Fruit fly (Drosophila melanogaster) whole organism, wandering third instar larva: ENCODE results near the gene CG13907.

Source experiments
- Abd-B ChIP-seq: fragments of >200 bp; optimal IDR thresholded peaks from 2 replicates; lab custom pipeline; 2017; ENCODE audit warnings: missing biosample characterization, missing genetic modification characterization
- Hr78 ChIP-seq: fragments of >200 bp; optimal IDR thresholded peaks from 2 replicates; lab custom pipeline; 2017; ENCODE audit warnings: missing biosample characterization, missing genetic modification characterization
- OdsH ChIP-seq: fragments of 200-800 bp; sonication (Bioruptor generic); optimal IDR thresholded peaks from 2 replicates; lab custom pipeline; 2016; ENCODE audit warnings: missing biosample characterization, mild to moderate bottlenecking, missing genetic modification characterization
- Rel ChIP-seq, 2 experiments: fragments of 200-800 bp; sonication (Bioruptor generic) in 1 of 2; optimal IDR thresholded peaks; 2 replicates in 1 of 2; 3 replicates in 1 of 2; lab custom pipeline; 2016 to 2019; ENCODE audit warnings: mild to moderate bottlenecking in 2 of 2, missing biosample characterization in 2 of 2, missing genetic modification characterization in 2 of 2, moderate library complexity in 1 of 2
- dl ChIP-seq, 2 experiments: fragments of 175-275, 200-275 bp in 1 of 2; fragments of 200-275 bp in 1 of 2; sonication (Bioruptor generic); optimal IDR thresholded peaks; lab custom pipeline; 2018; ENCODE audit warnings: mild to moderate bottlenecking in 2 of 2, missing biosample characterization in 2 of 2, missing genetic modification characterization in 2 of 2, moderate library complexity in 2 of 2; ENCODE audit not compliant: partially characterized antibody in 2 of 2, insufficient read depth in 1 of 2
- ey ChIP-seq: fragments of 200-800 bp; sonication (Bioruptor generic); optimal IDR thresholded peaks from 2 replicates; lab custom pipeline; 2016; ENCODE audit warnings: missing biosample characterization, missing genetic modification characterization
- sv ChIP-seq: fragments of 200-800 bp; sonication (Bioruptor generic); optimal IDR thresholded peaks from 3 replicates; lab custom pipeline; 2016; ENCODE audit warnings: missing biosample characterization, missing genetic modification characterization
- usp ChIP-seq: fragments of >200 bp; optimal IDR thresholded peaks from 2 replicates; lab custom pipeline; 2017; ENCODE audit warnings: missing biosample characterization, missing genetic modification characterization

DNA sequence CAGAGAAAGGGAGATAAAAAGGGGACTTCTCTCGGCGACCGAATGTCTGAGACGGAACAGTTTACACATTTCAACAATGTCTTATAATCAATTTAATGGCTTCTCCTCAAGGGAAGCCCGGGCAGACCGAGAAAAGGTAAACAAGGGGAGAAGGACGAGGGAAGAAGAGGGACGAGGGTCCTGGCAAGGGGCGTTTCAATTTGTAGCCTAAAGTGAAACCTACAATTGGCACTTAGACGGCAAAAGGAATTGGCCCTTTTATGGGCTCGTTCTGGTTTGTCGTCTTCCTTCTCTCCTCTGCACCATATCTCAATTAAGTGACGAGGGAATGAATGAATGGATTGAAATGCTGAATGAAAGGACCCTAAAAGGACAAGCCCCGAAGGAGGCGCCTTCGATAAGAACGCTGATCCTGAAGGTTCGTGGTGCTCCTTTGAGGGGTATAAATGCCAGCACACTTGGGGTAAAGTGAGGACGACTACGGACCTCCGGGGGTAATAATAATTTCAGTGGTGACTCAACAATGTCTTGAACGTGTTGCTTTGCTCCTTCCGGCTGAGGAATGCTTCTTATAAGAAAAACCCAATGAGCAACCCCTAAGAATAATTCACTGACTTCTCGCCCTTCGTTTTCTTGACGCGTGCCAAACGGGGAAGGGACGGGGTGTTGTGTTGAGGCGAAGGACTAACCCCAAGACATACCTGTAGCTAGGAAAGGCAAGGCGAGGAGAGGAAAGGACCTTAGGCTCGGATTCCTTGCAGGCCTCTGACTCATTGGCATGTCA lies 18.8 kb upstream of the CG13907 start:
- TF ChIP-seq dl (GFP tag; optimal IDR thresholded peaks at IDR 0.05; lab: Kevin White, UChicago; ENCODE audit: insufficient read depth in 1 of 2, partially characterized antibody in 2 of 2) (no peak), Abd-B (GFP tag; lab: Kevin White, UChicago) (no peak), Hr78 (GFP tag; lab: Kevin White, UChicago) (no peak), ey (GFP tag; lab: Kevin White, UChicago) (no peak), Rel (GFP tag; optimal IDR thresholded peaks at IDR 0.05; lab: Kevin White, UChicago) (no peak), Rel (tag; optimal IDR thresholded peaks at IDR 0.05; lab: Kevin White, UChicago) (no peak), sv (GFP tag; lab: Kevin White, UChicago) (no peak), usp (GFP tag; lab: Kevin White, UChicago) (no peak), OdsH (GFP tag; lab: Kevin White, UChicago) (no peak)
